Worm (Caenorhabditis elegans) whole organism, mixed stage, embryonic: ENCODE measurements around the gene F46H6.5.

Source experiments
- M03D4.4 ChIP-seq: sonication (generic microtip); optimal IDR thresholded peaks from 2 replicates; lab custom pipeline; 2017; ENCODE audit warnings: mild to moderate bottlenecking, missing genetic modification characterization, missing compliant biosample characterization
- bed-3 ChIP-seq: fragments of 200-800 bp; sonication (Bioruptor generic); optimal IDR thresholded peaks from 3 replicates; lab custom pipeline; 2018; ENCODE audit warnings: mild to moderate bottlenecking, missing genetic modification characterization, moderate library complexity, missing compliant biosample characterization
- ceh-39 ChIP-seq: fragments of 150-350 bp; optimal IDR thresholded peaks from 2 replicates; lab custom pipeline; 2014; ENCODE audit warnings: missing biosample characterization, missing genetic modification characterization
- ceh-43 ChIP-seq: fragments of 200-800 bp; sonication (Bioruptor generic); optimal IDR thresholded peaks from 2 replicates; lab custom pipeline; 2018; ENCODE audit warnings: mild to moderate bottlenecking, missing genetic modification characterization, moderate library complexity, missing compliant biosample characterization
- ceh-83 ChIP-seq: fragments of 200-800 bp; sonication (Bioruptor generic); optimal IDR thresholded peaks from 2 replicates; lab custom pipeline; 2018; ENCODE audit warnings: mild to moderate bottlenecking, missing genetic modification characterization, missing compliant biosample characterization
- ces-1 ChIP-seq: fragments of 150-350 bp; optimal IDR thresholded peaks from 2 replicates; lab custom pipeline; 2014; ENCODE audit warnings: missing biosample characterization, missing genetic modification reagents, missing genetic modification characterization
- cnd-1 ChIP-seq: fragments of 200-800 bp; sonication (Bioruptor generic); optimal IDR thresholded peaks from 2 replicates; lab custom pipeline; 2018; ENCODE audit warnings: mild to moderate bottlenecking, missing genetic modification characterization, missing compliant biosample characterization
- drap-1 ChIP-seq: fragments of 200-800 bp; sonication (Bioruptor generic); optimal IDR thresholded peaks from 3 replicates; lab custom pipeline; 2018; ENCODE audit warnings: mild to moderate bottlenecking, missing genetic modification characterization, missing compliant biosample characterization
- elt-1 ChIP-seq: sonication (generic microtip); optimal IDR thresholded peaks from 2 replicates; lab custom pipeline; 2017; ENCODE audit warnings: missing genetic modification characterization, mild to moderate bottlenecking, missing compliant biosample characterization, antibody characterized with exemption, moderate library complexity, borderline replicate concordance; ENCODE audit not compliant: insufficient read depth
- elt-3 ChIP-seq: fragments of 150-350 bp; optimal IDR thresholded peaks from 2 replicates; lab custom pipeline; 2014; ENCODE audit warnings: missing biosample characterization, missing genetic modification characterization
- flh-1 ChIP-seq: fragments of 200-800 bp; sonication (Bioruptor generic); optimal IDR thresholded peaks from 2 replicates; lab custom pipeline; 2018; ENCODE audit warnings: mild to moderate bottlenecking, missing genetic modification characterization, moderate library complexity, missing compliant biosample characterization
- ham-2 ChIP-seq: fragments of 200-800 bp; sonication (Bioruptor generic); optimal IDR thresholded peaks from 2 replicates; lab custom pipeline; 2018; ENCODE audit warnings: mild to moderate bottlenecking, missing genetic modification characterization, missing compliant biosample characterization
- hlh-1 ChIP-seq: fragments of 150-350 bp; optimal IDR thresholded peaks from 2 replicates; lab custom pipeline; 2014; ENCODE audit warnings: missing biosample characterization, missing genetic modification reagents, missing genetic modification characterization
- lin-13 ChIP-seq: fragments of 150-350 bp; optimal IDR thresholded peaks from 2 replicates; lab custom pipeline; 2014; ENCODE audit warnings: missing biosample characterization, missing genetic modification characterization
- lin-32 ChIP-seq: fragments of 200-800 bp; sonication (Bioruptor generic); optimal IDR thresholded peaks from 2 replicates; lab custom pipeline; 2018; ENCODE audit warnings: mild to moderate bottlenecking, missing genetic modification characterization, missing compliant biosample characterization
- lsy-2 ChIP-seq: fragments of 150-350 bp; optimal IDR thresholded peaks from 2 replicates; lab custom pipeline; 2014; ENCODE audit warnings: missing biosample characterization, missing genetic modification characterization
- mab-5 ChIP-seq: fragments of 150-350 bp; optimal IDR thresholded peaks from 2 replicates; lab custom pipeline; 2014; ENCODE audit warnings: missing biosample characterization, missing genetic modification characterization
- mep-1 ChIP-seq: fragments of 150-350 bp; optimal IDR thresholded peaks from 2 replicates; lab custom pipeline; 2017; ENCODE audit warnings: missing biosample characterization, missing genetic modification reagents, missing genetic modification characterization, inconsistent platforms
- mls-2 ChIP-seq: sonication (generic microtip); optimal IDR thresholded peaks from 2 replicates; lab custom pipeline; 2016; ENCODE audit warnings: mild to moderate bottlenecking, missing genetic modification characterization, moderate library complexity, missing compliant biosample characterization
- nhr-12 ChIP-seq: fragments of 150-350 bp; optimal IDR thresholded peaks from 2 replicates; lab custom pipeline; 2014; ENCODE audit warnings: missing biosample characterization, missing genetic modification characterization
- nhr-2 ChIP-seq: fragments of 150-350 bp; optimal IDR thresholded peaks from 2 replicates; lab custom pipeline; 2014; ENCODE audit warnings: missing biosample characterization, missing genetic modification characterization
- nhr-237 ChIP-seq: fragments of 150-350 bp; optimal IDR thresholded peaks from 2 replicates; lab custom pipeline; 2014; ENCODE audit warnings: missing biosample characterization, missing genetic modification characterization
- pha-4 ChIP-seq: fragments of 150-350 bp; optimal IDR thresholded peaks from 2 replicates; lab custom pipeline; 2018; ENCODE audit warnings: missing biosample characterization, missing genetic modification reagents, missing genetic modification characterization
- sem-2 ChIP-seq: fragments of 200-800 bp; sonication (Bioruptor generic); optimal IDR thresholded peaks from 2 replicates; lab custom pipeline; 2018; ENCODE audit warnings: mild to moderate bottlenecking, missing genetic modification characterization, missing compliant biosample characterization
- snpc-4 ChIP-seq: fragments of 150-350 bp; optimal IDR thresholded peaks from 2 replicates; lab custom pipeline; 2014; ENCODE audit warnings: missing biosample characterization, missing genetic modification characterization
- sptf-1 ChIP-seq: sonication (generic microtip); optimal IDR thresholded peaks from 2 replicates; lab custom pipeline; 2017; ENCODE audit warnings: mild to moderate bottlenecking, missing genetic modification characterization, moderate library complexity, missing compliant biosample characterization
- tbx-8 ChIP-seq: fragments of 200-800 bp; sonication (Bioruptor generic); optimal IDR thresholded peaks from 2 replicates; lab custom pipeline; 2018; ENCODE audit warnings: mild to moderate bottlenecking, missing genetic modification characterization, moderate library complexity, missing compliant biosample characterization
- unc-120 ChIP-seq: sonication (generic microtip); optimal IDR thresholded peaks from 2 replicates; lab custom pipeline; 2017; ENCODE audit warnings: missing genetic modification characterization, missing compliant biosample characterization; ENCODE audit not compliant: poor library complexity, severe bottlenecking
- unc-39 ChIP-seq: fragments of 150-350 bp; optimal IDR thresholded peaks from 2 replicates; lab custom pipeline; 2014; ENCODE audit warnings: missing biosample characterization, missing genetic modification characterization
- unc-62 ChIP-seq: fragments of 150-350 bp; optimal IDR thresholded peaks from 2 replicates; lab custom pipeline; 2014; ENCODE audit warnings: missing biosample characterization, missing genetic modification reagents, missing genetic modification characterization
- zip-8 ChIP-seq: fragments of 150-350 bp; optimal IDR thresholded peaks from 2 replicates; lab custom pipeline; 2014; ENCODE audit warnings: missing biosample characterization, missing genetic modification characterization
- ztf-11 ChIP-seq: fragments of 150-350 bp; optimal IDR thresholded peaks from 2 replicates; lab custom pipeline; 2014; ENCODE audit warnings: missing biosample characterization, missing genetic modification characterization

Gene F46H6.5

DNA sequence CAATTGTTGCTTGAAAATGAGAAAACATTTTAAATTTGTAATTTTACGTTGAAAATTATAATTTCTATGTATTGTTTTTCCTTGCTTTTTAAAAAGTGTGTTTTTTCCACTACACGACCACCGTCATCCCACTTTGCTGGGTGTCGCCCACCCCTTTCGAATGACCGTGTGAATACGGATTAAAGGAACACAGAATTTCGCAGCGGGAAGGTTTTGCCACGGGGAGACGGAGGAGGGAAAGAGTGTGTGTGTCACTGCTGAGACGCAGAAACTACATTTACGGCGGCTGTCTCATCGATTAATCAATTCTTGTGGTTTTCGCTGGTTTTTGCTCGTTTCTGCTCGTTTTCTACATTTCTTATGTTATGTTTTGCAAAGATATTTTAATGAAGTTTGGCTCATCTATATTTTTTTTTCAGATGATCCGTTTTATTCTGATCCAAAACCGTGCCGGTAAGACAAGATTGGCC is 34.1 kb downstream of the F46H6.5 start, which contains the start of gene aps-2:
Gene aps-2 (plus strand): TSS at position 420 of the 470 bp plus-strand sequence.
- peak; percentile 33 for TF ChIP-seq mls-2 (tag; lab: Kevin White, UChicago)
- TF ChIP-seq cnd-1 (tag; lab: Kevin White, UChicago): peak; percentile 34
- TF ChIP-seq sptf-1: peak; percentile 37
- TF ChIP-seq ceh-83 (GFP tag; lab: Kevin White, UChicago): no peak
- TF ChIP-seq ceh-43 (GFP tag; lab: Kevin White, UChicago): no peak
- no peak for TF ChIP-seq zip-8 (tag; lab: Kevin White, UChicago)
- TF ChIP-seq bed-3: no peak
- no peak for TF ChIP-seq nhr-2 (tag; lab: Kevin White, UChicago)
- no peak for TF ChIP-seq M03D4.4 (tag; lab: Kevin White, UChicago)
- peak; percentile 19 for TF ChIP-seq pha-4
- peak; percentile 57 for TF ChIP-seq ces-1 (GFP tag; lab: Kevin White, UChicago)
- no peak for TF ChIP-seq tbx-8
- TF ChIP-seq elt-3: no peak
- peak; percentile 53 for TF ChIP-seq unc-120 (tag; lab: Kevin White, UChicago)
- no peak for TF ChIP-seq nhr-237 (tag; lab: Kevin White, UChicago)
- TF ChIP-seq elt-1: no peak
- no peak for TF ChIP-seq unc-39 (tag; lab: Kevin White, UChicago)
- no peak for TF ChIP-seq snpc-4 (tag; lab: Kevin White, UChicago)
- TF ChIP-seq mep-1: no peak
- TF ChIP-seq lsy-2: no peak
- TF ChIP-seq hlh-1: peak; percentile 50
- no peak for TF ChIP-seq unc-62 (GFP tag; lab: Kevin White, UChicago)
- TF ChIP-seq, all 35 proteins: peak for 7

DNA sequence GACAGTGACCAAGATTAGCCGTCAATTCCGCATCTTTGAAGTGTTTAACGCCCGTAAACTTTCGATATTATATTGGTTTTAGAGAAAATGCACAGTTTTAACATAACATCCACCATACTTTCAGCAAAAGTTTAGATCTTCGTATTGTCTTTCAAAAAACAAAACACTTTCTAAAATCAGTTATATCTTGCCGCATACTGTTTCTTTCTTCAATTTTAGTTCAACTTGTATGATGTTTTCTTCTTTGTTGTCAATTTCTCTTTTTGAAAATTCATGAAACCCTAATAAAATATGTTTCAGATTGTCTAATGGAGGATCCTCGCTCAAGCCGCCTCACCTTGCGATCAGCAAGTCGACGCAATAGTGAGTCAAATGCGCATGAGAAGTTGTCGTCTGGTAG is 38.2 kb downstream of the F46H6.5 start, which contains the start of gene F02E8.4:
Gene F02E8.4 (plus strand): TSS at position 301 of the 400 bp plus-strand sequence.
- TF ChIP-seq unc-62 (GFP tag; lab: Kevin White, UChicago) (no peak), zip-8 (tag; lab: Kevin White, UChicago) (no peak), sptf-1 (no peak), ztf-11 (tag; lab: Kevin White, UChicago) (no peak), flh-1 (GFP tag; lab: Kevin White, UChicago) (no peak), ces-1 (GFP tag; lab: Kevin White, UChicago) (no peak), ceh-83 (GFP tag; lab: Kevin White, UChicago) (no peak), tbx-8 (no peak), bed-3 (no peak)

DNA sequence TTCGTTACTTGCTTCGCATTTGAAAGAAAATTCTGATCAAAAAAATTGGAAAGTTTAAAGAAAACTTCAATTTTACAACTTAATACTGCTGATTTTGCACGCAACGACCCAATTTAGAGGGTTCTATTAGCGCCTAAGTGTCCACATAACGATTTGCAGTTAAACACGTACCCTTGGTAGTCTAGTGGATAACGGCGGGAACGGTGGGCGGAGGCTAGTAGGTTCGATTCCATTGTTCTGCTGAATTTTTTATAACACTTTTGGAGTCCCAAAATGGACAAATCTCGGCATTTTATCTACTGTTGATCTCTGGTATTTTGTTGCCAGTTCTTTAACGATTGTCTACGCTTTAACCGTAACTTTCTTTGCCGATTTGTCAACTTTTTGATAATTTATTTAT is 38.9 kb downstream of the F46H6.5 start:
- TF ChIP-seq snpc-4 (tag; lab: Kevin White, UChicago): no peak
- TF ChIP-seq nhr-237 (tag; lab: Kevin White, UChicago): no peak
- no peak for TF ChIP-seq elt-3
- no peak for TF ChIP-seq flh-1 (GFP tag; lab: Kevin White, UChicago)
- TF ChIP-seq elt-1: no peak
- no peak for TF ChIP-seq cnd-1 (tag; lab: Kevin White, UChicago)
- no peak for TF ChIP-seq unc-39 (tag; lab: Kevin White, UChicago)
- TF ChIP-seq M03D4.4 (tag; lab: Kevin White, UChicago): no peak
- TF ChIP-seq ceh-43 (GFP tag; lab: Kevin White, UChicago): no peak
- TF ChIP-seq lsy-2: no peak
- TF ChIP-seq zip-8 (tag; lab: Kevin White, UChicago): no peak
- no peak for TF ChIP-seq sem-2 (GFP tag; lab: Kevin White, UChicago)
- no peak for TF ChIP-seq bed-3
- TF ChIP-seq hlh-1: no peak
- no peak for TF ChIP-seq lin-32 (GFP tag; lab: Kevin White, UChicago)
- TF ChIP-seq ham-2: no peak
- no peak for TF ChIP-seq nhr-12 (tag; lab: Kevin White, UChicago)
- TF ChIP-seq ztf-11 (tag; lab: Kevin White, UChicago): no peak

DNA sequence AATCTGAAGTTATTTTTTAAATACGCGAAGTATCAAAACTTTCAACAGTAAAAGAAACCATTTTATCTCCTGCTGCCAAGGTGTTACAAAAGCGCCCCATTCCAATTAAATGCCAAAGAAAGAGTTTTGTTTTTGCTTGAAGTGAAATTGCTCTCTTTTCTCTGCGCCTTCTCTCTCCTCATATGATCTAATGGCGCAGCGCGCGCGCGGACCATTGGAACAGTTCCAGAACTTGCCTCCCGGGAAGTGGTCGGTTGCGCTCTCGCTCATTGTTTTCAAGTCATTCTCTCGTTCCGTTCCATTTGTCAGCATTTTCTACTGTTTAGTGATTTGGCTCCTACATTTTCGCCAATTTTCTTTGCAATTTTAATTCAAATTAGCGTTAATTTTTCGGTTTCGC is 40.1 kb downstream of the F46H6.5 start:
- TF ChIP-seq snpc-4 (tag; lab: Kevin White, UChicago) (no peak), hlh-1 (no peak), elt-1 (no peak), ceh-39 (no peak), mep-1 (no peak)

DNA sequence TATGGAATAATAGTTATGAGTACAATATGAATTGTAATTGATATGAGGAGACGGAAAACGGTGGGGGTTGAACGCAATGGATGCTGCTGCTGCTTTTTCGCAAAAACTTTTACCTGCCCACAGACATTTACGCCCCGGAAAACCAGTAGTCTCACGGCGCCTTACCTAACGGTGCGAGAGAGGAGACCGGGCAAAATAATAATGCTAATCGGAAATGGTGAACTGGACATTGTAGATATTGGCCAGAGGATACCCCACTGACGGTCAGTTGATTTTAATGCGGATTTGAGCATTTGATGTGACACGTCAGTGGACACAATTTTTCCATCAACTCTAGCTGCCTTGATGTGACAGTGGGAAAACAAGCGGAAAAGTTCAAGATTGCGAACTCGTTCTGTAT is 43.7 kb downstream of the F46H6.5 start, which contains the start of gene mltn-13:
Gene mltn-13 (minus strand): TSS at position 101 of the 400 bp plus-strand sequence.
- TF ChIP-seq lsy-2 (no peak), nhr-12 (tag; lab: Kevin White, UChicago) (no peak), ztf-11 (tag; lab: Kevin White, UChicago) (no peak), drap-1 (GFP tag; lab: Kevin White, UChicago) (no peak), ceh-39 (no peak), cnd-1 (tag; lab: Kevin White, UChicago) (no peak), mab-5 (tag; lab: Kevin White, UChicago) (no peak), snpc-4 (tag; lab: Kevin White, UChicago) (no peak), lin-13 (tag; lab: Kevin White, UChicago) (no peak), ces-1 (GFP tag; lab: Kevin White, UChicago) (no peak), bed-3 (no peak)
